Worm (Caenorhabditis elegans): ENCODE results near the gene srh-97.

ce11 chrV:16980368-16980767 lies 36.5 kb upstream of the srh-97 start, which contains the start of gene srz-54:
- no peak for TF ChIP-seq fos-1 (tag; optimal IDR thresholded peaks at IDR 0.05)
- TF ChIP-seq nhr-25 (tag; optimal IDR thresholded peaks at IDR 0.05; ENCODE audit: borderline replicate concordance, insufficient read depth) = no peak
- TF ChIP-seq hlh-30 (tag; optimal IDR thresholded peaks at IDR 0.05; ENCODE audit: insufficient read depth) = no peak
- no peak for TF ChIP-seq lsy-2 (tag; optimal IDR thresholded peaks at IDR 0.05)
- TF ChIP-seq attf-4 (tag; optimal IDR thresholded peaks at IDR 0.05) = no peak
- TF ChIP-seq ceh-82 (tag; optimal IDR thresholded peaks at IDR 0.05) = no peak
- TF ChIP-seq cey-2 (tag; optimal IDR thresholded peaks at IDR 0.05; ENCODE audit: borderline replicate concordance, insufficient read depth) = no peak
- TF ChIP-seq ama-1 (optimal IDR thresholded peaks at IDR 0.05) = no peak
- no peak for TF ChIP-seq hif-1 (tag; optimal IDR thresholded peaks at IDR 0.05)
- TF ChIP-seq skn-1 (tag; optimal IDR thresholded peaks at IDR 0.05) = no peak

All from whole organism, L4 larva.